Worm (Caenorhabditis elegans) whole organism, L2 larva: ENCODE data around the gene T28C12.1.

Experiments used
- F13H6.1 ChIP-seq: sonication (generic microtip); optimal IDR thresholded peaks from 2 replicates; lab custom pipeline; 2016; ENCODE audit warnings: missing genetic modification characterization, missing compliant biosample characterization
- R02D3.7 ChIP-seq: fragments of 150-350 bp; optimal IDR thresholded peaks from 2 replicates; lab custom pipeline; 2014; ENCODE audit warnings: missing biosample characterization, missing genetic modification characterization
- Y55F3AM.14 ChIP-seq: fragments of 200-800 bp; sonication (Bioruptor generic); optimal IDR thresholded peaks from 2 replicates; lab custom pipeline; 2018; ENCODE audit warnings: mild to moderate bottlenecking, missing genetic modification characterization, missing compliant biosample characterization
- ZK546.5 ChIP-seq: sonication (generic microtip); optimal IDR thresholded peaks from 2 replicates; lab custom pipeline; 2017; ENCODE audit warnings: missing biosample characterization, missing genetic modification characterization
- aly-2 ChIP-seq: fragments of 150-350 bp; optimal IDR thresholded peaks from 2 replicates; lab custom pipeline; 2014; ENCODE audit warnings: missing biosample characterization, missing genetic modification characterization
- ama-1 ChIP-seq: fragments of 150-350 bp; optimal IDR thresholded peaks from 2 replicates; lab custom pipeline; 2018; ENCODE audit warnings: inconsistent platforms
- blmp-1 ChIP-seq: sonication (generic microtip); optimal IDR thresholded peaks from 2 replicates; lab custom pipeline; 2017; ENCODE audit warnings: missing genetic modification characterization, mild to moderate bottlenecking, missing compliant biosample characterization, antibody characterized with exemption, moderate library complexity; ENCODE audit not compliant: insufficient read depth
- ceh-16 ChIP-seq: fragments of 150-350 bp; optimal IDR thresholded peaks from 2 replicates; lab custom pipeline; 2014; ENCODE audit warnings: missing biosample characterization, missing genetic modification characterization
- crh-2 ChIP-seq: sonication (generic microtip); optimal IDR thresholded peaks from 2 replicates; lab custom pipeline; 2017; ENCODE audit warnings: missing biosample characterization, missing genetic modification characterization
- dmd-4 ChIP-seq: sonication (generic microtip); optimal IDR thresholded peaks from 2 replicates; lab custom pipeline; 2017; ENCODE audit warnings: missing biosample characterization, missing genetic modification characterization
- egl-27 ChIP-seq: sonication (generic microtip); optimal IDR thresholded peaks from 3 replicates; lab custom pipeline; 2017; ENCODE audit warnings: missing biosample characterization, missing genetic modification reagents, missing genetic modification characterization
- elt-1 ChIP-seq: fragments of 150-350 bp; optimal IDR thresholded peaks from 2 replicates; lab custom pipeline; 2014; ENCODE audit warnings: missing biosample characterization, missing genetic modification characterization
- elt-3 ChIP-seq: sonication (generic microtip); optimal IDR thresholded peaks from 2 replicates; lab custom pipeline; 2017; ENCODE audit warnings: missing biosample characterization, missing genetic modification characterization
- gmeb-1 ChIP-seq: fragments of 150-350 bp; optimal IDR thresholded peaks from 2 replicates; lab custom pipeline; 2014; ENCODE audit warnings: missing biosample characterization, missing genetic modification characterization
- lin-11 ChIP-seq: fragments of 150-350 bp; sonication (generic microtip); optimal IDR thresholded peaks from 2 replicates; lab custom pipeline; 2014; ENCODE audit warnings: missing biosample characterization, missing genetic modification characterization, inconsistent platforms, mixed read lengths
- lsy-2 ChIP-seq, 2 experiments: fragments of 150-350 bp in 1 of 2; sonication (generic microtip) in 1 of 2; optimal IDR thresholded peaks; 2 replicates each; lab custom pipeline; 2014 to 2017; ENCODE audit warnings: missing biosample characterization in 2 of 2, missing genetic modification characterization in 2 of 2
- mbf-1 ChIP-seq: sonication (generic microtip); optimal IDR thresholded peaks from 2 replicates; lab custom pipeline; 2017; ENCODE audit warnings: missing biosample characterization, missing genetic modification characterization
- mdl-1 ChIP-seq, 2 experiments: fragments of 150-350 bp in 1 of 2; sonication (generic microtip) in 1 of 2; optimal IDR thresholded peaks; 2 replicates each; lab custom pipeline; 2017; ENCODE audit warnings: missing biosample characterization in 2 of 2, missing genetic modification characterization in 2 of 2
- nhr-10 ChIP-seq: sonication (generic microtip); optimal IDR thresholded peaks from 2 replicates; lab custom pipeline; 2017; ENCODE audit warnings: missing biosample characterization, missing genetic modification characterization
- nhr-11 ChIP-seq: fragments of 150-350 bp; optimal IDR thresholded peaks from 2 replicates; lab custom pipeline; 2014; ENCODE audit warnings: missing biosample characterization, missing genetic modification characterization
- nhr-12 ChIP-seq: fragments of 150-350 bp; optimal IDR thresholded peaks from 2 replicates; lab custom pipeline; 2014; ENCODE audit warnings: missing biosample characterization, missing genetic modification characterization
- nhr-129 ChIP-seq: fragments of 150-350 bp; optimal IDR thresholded peaks from 2 replicates; lab custom pipeline; 2014; ENCODE audit warnings: missing biosample characterization, missing genetic modification characterization
- nhr-23 ChIP-seq: fragments of 150-350 bp; optimal IDR thresholded peaks from 2 replicates; lab custom pipeline; 2014; ENCODE audit warnings: missing biosample characterization, missing genetic modification reagents, missing genetic modification characterization
- nhr-237 ChIP-seq: fragments of 150-350 bp; optimal IDR thresholded peaks from 2 replicates; lab custom pipeline; 2014; ENCODE audit warnings: missing biosample characterization, missing genetic modification characterization
- nhr-25 ChIP-seq: fragments of 150-350 bp; sonication (generic microtip); optimal IDR thresholded peaks from 3 replicates; lab custom pipeline; 2014; ENCODE audit warnings: missing biosample characterization, missing genetic modification characterization
- nhr-6 ChIP-seq: fragments of 150-350 bp; optimal IDR thresholded peaks from 2 replicates; lab custom pipeline; 2014; ENCODE audit warnings: missing biosample characterization, missing genetic modification characterization
- sem-4 ChIP-seq: fragments of 150-350 bp; optimal IDR thresholded peaks from 2 replicates; lab custom pipeline; 2014; ENCODE audit warnings: missing biosample characterization, missing genetic modification reagents, missing genetic modification characterization
- sma-3 ChIP-seq: sonication (generic microtip); optimal IDR thresholded peaks from 2 replicates; lab custom pipeline; 2016; ENCODE audit warnings: missing genetic modification reagents, missing genetic modification characterization, missing compliant biosample characterization
- sma-9 ChIP-seq, 2 experiments: fragments of 150-350 bp in 1 of 2; sonication (generic microtip) in 1 of 2; optimal IDR thresholded peaks; 2 replicates each; lab custom pipeline; 2014 to 2016; ENCODE audit warnings: missing genetic modification characterization in 2 of 2, mild to moderate bottlenecking in 1 of 2, missing biosample characterization in 1 of 2, missing compliant biosample characterization in 1 of 2, missing genetic modification reagents in 1 of 2, moderate library complexity in 1 of 2
- snpc-4 ChIP-seq: fragments of 150-350 bp; optimal IDR thresholded peaks from 2 replicates; lab custom pipeline; 2014; ENCODE audit warnings: missing biosample characterization, missing genetic modification characterization
- zag-1 ChIP-seq: fragments of 150-350 bp; optimal IDR thresholded peaks from 2 replicates; lab custom pipeline; 2014; ENCODE audit warnings: missing biosample characterization, missing genetic modification characterization

The T28C12.1 gene

DNA sequence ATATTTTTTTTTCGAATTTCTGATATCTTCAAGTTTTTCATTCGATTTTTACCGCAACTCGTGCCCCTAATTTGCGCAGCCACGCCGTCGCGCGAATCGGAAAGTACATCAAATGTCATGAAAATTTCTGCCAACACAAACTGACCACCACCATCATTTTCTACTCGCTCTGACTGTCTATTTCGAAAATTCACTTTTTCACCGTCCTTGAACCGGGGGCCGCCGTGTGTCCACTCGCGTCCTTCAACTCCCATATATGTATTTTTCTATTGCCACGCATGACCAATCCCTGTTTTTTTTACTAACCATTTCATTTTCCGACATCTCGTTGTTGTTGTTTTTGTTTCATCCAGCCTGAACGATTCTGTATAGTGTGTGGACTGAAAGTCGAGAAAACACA is 17.9 kb downstream of the T28C12.1 start:
- TF ChIP-seq crh-2 (tag; lab: Kevin White, UChicago) (no peak), nhr-10 (tag; lab: Kevin White, UChicago) (no peak), egl-27 (tag; lab: Kevin White, UChicago) (no peak), F13H6.1 (tag; lab: Kevin White, UChicago) (peak; percentile 79), sma-3 (GFP tag; lab: Kevin White, UChicago) (peak; percentile 28), nhr-237 (tag; lab: Kevin White, UChicago) (no peak), ama-1 (lab: Kevin White, UChicago) (no peak), mdl-1 (tag; optimal IDR thresholded peaks at IDR 0.05; lab: Kevin White, UChicago) (no peak), ceh-16 (tag; lab: Kevin White, UChicago) (no peak), elt-3 (tag; lab: Kevin White, UChicago) (no peak), blmp-1 (tag; lab: Kevin White, UChicago) (peak; percentile 91), sma-9 (GFP tag; optimal IDR thresholded peaks at IDR 0.05; lab: Kevin White, UChicago) (peak; percentile 31), sma-9 (tag; optimal IDR thresholded peaks at IDR 0.05; lab: Kevin White, UChicago) (no peak)

ce11 chrV:6350109-6350508 is 18.4 kb downstream of the T28C12.1 start:
- TF ChIP-seq F13H6.1 (tag; lab: Kevin White, UChicago) (peak; percentile 42), snpc-4 (tag; lab: Kevin White, UChicago) (no peak), nhr-6 (tag; lab: Kevin White, UChicago) (no peak), nhr-129 (no peak), blmp-1 (tag; lab: Kevin White, UChicago) (no peak), Y55F3AM.14 (GFP tag; lab: Kevin White, UChicago) (peak; percentile 86), ZK546.5 (no peak)
- TF ChIP-seq, all 48 proteins: peak for 2

ce11 chrV:6351122-6351521 is 19.4 kb downstream of the T28C12.1 start:
- no peak for TF ChIP-seq aly-2
- no peak for TF ChIP-seq zag-1 (tag; lab: Kevin White, UChicago)
- no peak for TF ChIP-seq ceh-16 (tag; lab: Kevin White, UChicago)
- no peak for TF ChIP-seq R02D3.7 (tag; lab: Kevin White, UChicago)
- no peak for TF ChIP-seq mbf-1 (tag; lab: Kevin White, UChicago)
- peak; percentile 43 for TF ChIP-seq sem-4
- TF ChIP-seq lsy-2 (tag; optimal IDR thresholded peaks at IDR 0.05; lab: Kevin White, UChicago), result no peak
- TF ChIP-seq egl-27 (tag; lab: Kevin White, UChicago), result peak; percentile 50
- TF ChIP-seq nhr-25 (tag; lab: Kevin White, UChicago), result peak; percentile 70
- TF ChIP-seq nhr-129, result no peak
- TF ChIP-seq mdl-1 (tag; optimal IDR thresholded peaks at IDR 0.05; lab: Kevin White, UChicago), result no peak
- peak; percentile 53 for TF ChIP-seq Y55F3AM.14 (GFP tag; lab: Kevin White, UChicago)
- peak; percentile 99 for TF ChIP-seq blmp-1 (tag; lab: Kevin White, UChicago)
- no peak for TF ChIP-seq nhr-23 (tag; lab: Kevin White, UChicago)
- TF ChIP-seq nhr-12 (tag; lab: Kevin White, UChicago), result no peak
- no peak for TF ChIP-seq elt-1
- TF ChIP-seq lin-11 (tag; lab: Kevin White, UChicago), result no peak
- TF ChIP-seq sma-9 (GFP tag; optimal IDR thresholded peaks at IDR 0.05; lab: Kevin White, UChicago), result no peak
- TF ChIP-seq sma-9 (tag; optimal IDR thresholded peaks at IDR 0.05; lab: Kevin White, UChicago), result no peak
- no peak for TF ChIP-seq ZK546.5
- peak; percentile 75 for TF ChIP-seq F13H6.1 (tag; lab: Kevin White, UChicago)
- no peak for TF ChIP-seq nhr-6 (tag; lab: Kevin White, UChicago)
- no peak for TF ChIP-seq elt-3 (tag; lab: Kevin White, UChicago)

- TF ChIP-seq egl-27 (tag; lab: Kevin White, UChicago) (peak; percentile 5), nhr-25 (tag; lab: Kevin White, UChicago) (peak; percentile 36), nhr-11 (tag; lab: Kevin White, UChicago) (no peak), gmeb-1 (tag; lab: Kevin White, UChicago) (no peak), lin-11 (tag; lab: Kevin White, UChicago) (no peak), blmp-1 (tag; lab: Kevin White, UChicago) (peak; percentile 99), dmd-4 (tag; lab: Kevin White, UChicago) (no peak)
- TF ChIP-seq, all 48 proteins: peak for 3
These were observed 20.6 kb downstream of the T28C12.1 start for ce11 chrV:6352350-6352749.

ce11 chrV:6353182-6353780 is 21.6 kb downstream of the T28C12.1 start:
- peak; percentile 57 for TF ChIP-seq F13H6.1 (tag; lab: Kevin White, UChicago)
- TF ChIP-seq nhr-12 (tag; lab: Kevin White, UChicago), result no peak
- TF ChIP-seq nhr-23 (tag; lab: Kevin White, UChicago), result no peak
- no peak for TF ChIP-seq sem-4
- peak; percentile 97 for TF ChIP-seq blmp-1 (tag; lab: Kevin White, UChicago)
- no peak for TF ChIP-seq sma-3 (GFP tag; lab: Kevin White, UChicago)
- no peak for TF ChIP-seq elt-3 (tag; lab: Kevin White, UChicago)
